Worm (Caenorhabditis elegans) whole organism, early embryonic: Measurements from ENCODE around the gene fbxb-118.
A peak's percentile ranks its signal among the peaks of the same experiment; 100 is the strongest.

Experiments
- B0310.2 ChIP-seq: sonication (generic microtip); optimal IDR thresholded peaks from 2 replicates; lab custom pipeline; 2016; ENCODE audit warnings: mild to moderate bottlenecking, missing genetic modification characterization, missing compliant biosample characterization
- F13C5.2 ChIP-seq: sonication (generic microtip); optimal IDR thresholded peaks from 2 replicates; lab custom pipeline; 2017; ENCODE audit warnings: mild to moderate bottlenecking, missing genetic modification characterization, inconsistent platforms, missing compliant biosample characterization
- aly-1 ChIP-seq: sonication (generic microtip); optimal IDR thresholded peaks from 2 replicates; lab custom pipeline; 2016; ENCODE audit warnings: missing genetic modification characterization, missing compliant biosample characterization
- ama-1 ChIP-seq: fragments of 150-350 bp; optimal IDR thresholded peaks from 2 replicates; lab custom pipeline; 2014
- ceh-13 ChIP-seq: fragments of 200-800 bp; sonication (Bioruptor generic); optimal IDR thresholded peaks from 2 replicates; lab custom pipeline; 2018; ENCODE audit warnings: mild to moderate bottlenecking, missing genetic modification characterization, missing compliant biosample characterization
- ceh-36 ChIP-seq: sonication (generic microtip); optimal IDR thresholded peaks from 2 replicates; lab custom pipeline; 2016; ENCODE audit warnings: missing genetic modification characterization, inconsistent platforms, missing compliant biosample characterization
- ets-7 ChIP-seq: sonication (generic microtip); optimal IDR thresholded peaks from 2 replicates; lab custom pipeline; 2016; ENCODE audit warnings: missing genotype, missing genetic modification characterization, missing compliant biosample characterization
- flt-1 ChIP-seq: fragments of 200-800 bp; sonication (Bioruptor generic); IDR thresholded peaks from 2 replicates; pipeline ENCODE4 v1.3.6; 2022; ENCODE audit warnings: missing genetic modification characterization, missing compliant biosample characterization
- hmbx-1 ChIP-seq: sonication (generic microtip); optimal IDR thresholded peaks from 2 replicates; lab custom pipeline; 2016; ENCODE audit warnings: mild to moderate bottlenecking, missing genetic modification characterization, missing compliant biosample characterization
- hmg-4 ChIP-seq: fragments of 200-800 bp; sonication (Bioruptor generic); optimal IDR thresholded peaks from 2 replicates; lab custom pipeline; 2018; ENCODE audit warnings: mild to moderate bottlenecking, missing genetic modification characterization, missing compliant biosample characterization
- hnd-1 ChIP-seq: sonication (generic microtip); optimal IDR thresholded peaks from 2 replicates; lab custom pipeline; 2016; ENCODE audit warnings: missing genetic modification characterization, missing compliant biosample characterization
- pes-1 ChIP-seq: fragments of 200-800 bp; sonication (Bioruptor generic); IDR thresholded peaks from 2 replicates; pipeline ENCODE4 v1.3.6; 2022; ENCODE audit warnings: missing genetic modification reagents, missing genetic modification characterization, missing compliant biosample characterization
- scrt-1 ChIP-seq: fragments of 200-800 bp; sonication (Bioruptor generic); IDR thresholded peaks from 2 replicates; pipeline ENCODE4 v1.3.6; 2022; ENCODE audit warnings: missing genetic modification characterization, missing compliant biosample characterization
- sea-1 ChIP-seq: fragments of 200-800 bp; sonication (Bioruptor generic); conservative IDR thresholded peaks from 2 replicates; pipeline ENCODE4 v1.3.6; 2022; ENCODE audit warnings: missing genetic modification characterization, missing compliant biosample characterization
- tbx-11 ChIP-seq: fragments of 200-800 bp; sonication (Bioruptor generic); IDR thresholded peaks from 2 replicates; pipeline ENCODE4 v1.3.6; 2022; ENCODE audit warnings: missing genetic modification characterization, missing compliant biosample characterization
- tbx-37 ChIP-seq: fragments of 200-800 bp; sonication (Bioruptor generic); conservative IDR thresholded peaks from 2 replicates; pipeline ENCODE4 v1.3.6; 2022; ENCODE audit warnings: missing genetic modification reagents, missing genetic modification characterization, missing compliant biosample characterization
- tra-4 ChIP-seq: sonication (generic microtip); optimal IDR thresholded peaks from 2 replicates; lab custom pipeline; 2017; ENCODE audit warnings: missing genetic modification characterization, missing compliant biosample characterization

Gene fbxb-118

DNA sequence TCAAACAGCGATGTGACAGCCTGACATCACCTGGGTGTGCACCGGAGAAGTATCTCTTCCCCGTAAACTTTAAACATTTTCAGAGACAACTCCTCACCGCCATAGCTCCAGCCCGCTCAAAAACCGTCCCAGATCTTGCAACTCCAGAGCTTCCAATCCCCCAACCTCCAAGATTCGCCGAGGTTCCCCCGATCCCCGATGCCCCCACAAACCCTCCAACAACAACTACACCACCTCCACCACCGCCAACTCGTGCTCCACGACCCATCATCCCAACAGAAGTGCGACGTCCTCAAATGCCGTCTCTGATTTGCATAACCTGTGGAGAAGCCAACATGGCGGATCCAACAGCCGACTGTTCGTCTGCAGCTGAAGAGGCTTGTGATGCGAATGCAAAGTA, 7.2 kb upstream of the fbxb-118 start:
- TF ChIP-seq sea-1 (GFP tag; lab: Robert Waterston, UW) (no peak), ceh-13 (GFP tag; lab: Kevin White, UChicago) (no peak)

DNA sequence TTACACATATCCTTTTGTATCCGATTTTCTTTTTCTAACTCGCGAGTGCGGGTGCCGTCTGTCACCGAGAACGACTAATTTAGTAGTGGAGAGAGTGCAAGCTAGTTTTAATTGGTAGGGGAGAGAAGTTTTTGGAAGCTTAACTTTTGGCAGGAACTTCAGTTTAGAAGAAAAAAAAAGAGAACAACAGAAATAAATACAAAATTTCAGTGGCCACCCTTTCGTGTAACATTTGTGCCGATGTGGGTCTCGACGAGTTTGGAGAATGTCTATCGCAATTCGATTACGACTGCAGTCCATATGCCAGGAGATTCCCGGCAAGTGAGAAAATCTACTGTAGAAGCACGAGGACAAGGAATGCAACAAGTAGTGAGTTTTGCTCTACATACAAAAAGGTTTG, 4.2 kb upstream of the fbxb-118 start:
- TF ChIP-seq pes-1 = no peak

DNA sequence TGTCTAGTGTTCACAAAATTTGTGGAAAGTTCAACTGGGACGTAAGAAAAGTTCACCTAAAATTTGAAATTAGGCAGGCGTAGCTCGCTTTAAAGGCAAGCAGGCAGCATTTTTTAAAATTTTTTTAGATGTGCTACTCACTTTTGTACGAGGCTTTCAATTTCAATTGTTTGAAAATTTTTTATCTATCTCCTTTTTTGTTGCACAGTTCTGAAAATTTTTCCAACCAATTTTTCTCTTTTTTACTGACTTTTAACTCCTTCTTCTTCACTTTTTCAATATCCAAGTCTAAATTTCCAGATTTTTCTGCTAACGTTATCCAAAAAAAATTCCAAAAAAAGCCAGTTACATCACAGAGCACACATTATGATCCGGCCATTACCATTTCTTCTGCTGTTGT, 3.4 kb upstream of the fbxb-118 start, which contains the start of gene W06A11.1:
TSS of gene W06A11.1 (plus strand) at position 301 of the 400 bp plus-strand sequence.
- TF ChIP-seq hnd-1 (tag; lab: Kevin White, UChicago) = no peak
- no peak for TF ChIP-seq tbx-37 (GFP tag; lab: Robert Waterston, UW)
- TF ChIP-seq scrt-1 (GFP tag; lab: Robert Waterston, UW) = no peak
- no peak for TF ChIP-seq ets-7
- no peak for TF ChIP-seq aly-1
- TF ChIP-seq hmbx-1 (tag; lab: Kevin White, UChicago) = no peak
- TF ChIP-seq ceh-36 = no peak
- no peak for TF ChIP-seq hmg-4 (GFP tag; lab: Kevin White, UChicago)
- TF ChIP-seq flt-1 (GFP tag; lab: Robert Waterston, UW) = no peak
- no peak for TF ChIP-seq tbx-11 (GFP tag; lab: Robert Waterston, UW)

DNA sequence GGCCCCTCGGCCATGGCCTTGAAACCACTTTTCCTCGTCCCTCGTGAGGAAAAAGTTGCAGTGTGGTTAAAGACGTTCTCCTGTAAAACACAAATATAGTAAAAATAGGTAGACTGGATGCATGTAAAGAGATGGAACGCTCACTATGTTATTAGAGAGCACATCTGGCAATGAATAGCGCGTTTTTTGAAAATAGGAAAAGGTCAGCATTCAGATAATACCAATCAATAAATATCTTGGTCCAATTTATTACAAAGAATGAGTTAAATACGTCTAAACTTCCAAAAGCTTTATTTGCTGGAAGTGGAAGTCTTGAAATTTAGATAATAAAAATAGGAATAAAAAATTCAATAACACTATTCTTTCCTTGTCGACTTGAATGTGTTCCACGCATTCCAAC, 1.4 kb downstream of the fbxb-118 start, which contains the start of gene gadr-4:
TSS of gene gadr-4 (minus strand) at position 101 of the 400 bp plus-strand sequence.
- TF ChIP-seq hmg-4 (GFP tag; lab: Kevin White, UChicago) (no peak), hmbx-1 (tag; lab: Kevin White, UChicago) (no peak), sea-1 (GFP tag; lab: Robert Waterston, UW) (no peak), aly-1 (no peak), B0310.2 (no peak), pes-1 (no peak), scrt-1 (GFP tag; lab: Robert Waterston, UW) (no peak)

DNA sequence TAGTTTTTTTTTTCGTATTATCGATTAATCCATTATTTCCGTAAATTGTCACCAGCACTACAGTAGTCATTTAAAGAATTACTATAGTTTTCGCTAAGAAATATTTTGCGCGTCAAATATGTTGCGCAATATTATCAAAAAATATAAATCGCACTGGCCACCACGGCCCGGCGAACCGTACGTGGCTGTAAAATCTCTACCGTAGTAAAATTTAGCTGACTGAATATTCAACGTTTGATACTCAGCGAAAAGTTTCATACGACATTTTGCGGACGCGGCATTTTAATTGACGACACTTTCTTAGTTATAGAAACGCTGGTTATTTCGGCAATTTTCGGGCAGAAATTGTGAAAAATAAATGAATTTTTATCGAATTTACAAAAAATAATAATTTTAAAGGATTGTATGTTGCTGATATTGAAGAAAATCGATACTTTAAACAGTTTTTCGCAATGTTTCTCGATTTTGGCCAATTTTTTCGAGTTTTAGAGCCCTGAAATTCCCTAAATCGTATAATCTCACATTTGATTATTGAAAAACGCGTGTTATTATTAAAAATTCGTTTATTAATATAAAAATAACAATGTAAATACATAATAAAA, 16.0 kb downstream of the fbxb-118 start:
- TF ChIP-seq pes-1 = peak; percentile 65
- TF ChIP-seq flt-1 (GFP tag; lab: Robert Waterston, UW) = 0 out of 2 replicates have a peak, but pooled peaks have one; percentile 26
- TF ChIP-seq tbx-37 (GFP tag; lab: Robert Waterston, UW) = peak; percentile 56

DNA sequence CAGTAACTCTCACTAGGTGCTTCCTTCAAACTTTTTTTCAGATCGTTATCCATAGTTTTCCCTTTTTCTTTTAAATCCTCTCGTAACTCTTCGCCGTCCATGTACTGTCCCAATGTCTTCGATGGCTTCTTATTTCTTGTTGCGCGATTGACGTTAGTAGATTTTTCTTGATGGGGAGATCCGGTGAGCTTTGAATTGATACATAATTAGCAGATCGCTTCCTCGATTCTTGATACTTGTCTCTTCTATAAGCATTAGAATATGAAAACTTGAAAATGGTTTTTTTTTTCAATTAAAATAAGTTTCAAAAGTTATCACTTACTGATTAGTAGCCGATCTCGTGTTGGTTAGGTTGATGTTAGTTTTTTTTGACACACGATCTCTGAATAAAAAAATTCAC, 18.5 kb downstream of the fbxb-118 start, which contains the start of gene K07D4.2:
TSS of gene K07D4.2 (minus strand) at position 101 of the 400 bp plus-strand sequence.
- TF ChIP-seq tbx-37 (GFP tag; lab: Robert Waterston, UW) (no peak), ets-7 (no peak), aly-1 (no peak), B0310.2 (no peak), sea-1 (GFP tag; lab: Robert Waterston, UW) (no peak), ceh-13 (GFP tag; lab: Kevin White, UChicago) (no peak), ceh-36 (no peak), tbx-11 (GFP tag; lab: Robert Waterston, UW) (no peak), hmg-4 (GFP tag; lab: Kevin White, UChicago) (no peak), F13C5.2 (tag; lab: Kevin White, UChicago) (no peak), pes-1 (no peak)

DNA sequence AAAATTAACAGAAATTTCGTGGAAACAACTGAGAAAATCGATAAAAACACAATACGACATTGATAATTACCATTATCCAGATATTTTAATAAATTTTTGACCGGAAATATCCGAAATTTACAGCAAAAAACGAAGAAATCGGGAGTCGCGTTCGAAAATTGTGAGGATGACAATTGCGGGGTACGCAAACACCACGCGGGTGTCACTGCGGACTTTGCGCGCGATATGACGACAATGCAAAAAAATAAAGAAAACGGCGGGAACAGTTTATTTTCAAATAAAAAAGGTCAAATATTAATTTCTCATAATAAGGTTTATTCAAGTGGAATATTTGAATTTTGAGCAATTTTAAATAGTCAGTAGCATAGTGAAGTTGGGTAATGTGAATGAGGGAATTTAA, 19.5 kb downstream of the fbxb-118 start, which contains the start of gene rpn-11:
TSS of gene rpn-11 (minus strand) at position 198 of the 400 bp plus-strand sequence.
- TF ChIP-seq pes-1 (no peak), B0310.2 (no peak), tra-4 (tag; lab: Kevin White, UChicago) (no peak), F13C5.2 (tag; lab: Kevin White, UChicago) (peak; percentile 30), aly-1 (no peak), ceh-36 (no peak), ama-1 (lab: Kevin White, UChicago) (no peak), ets-7 (no peak), hnd-1 (tag; lab: Kevin White, UChicago) (no peak)

DNA sequence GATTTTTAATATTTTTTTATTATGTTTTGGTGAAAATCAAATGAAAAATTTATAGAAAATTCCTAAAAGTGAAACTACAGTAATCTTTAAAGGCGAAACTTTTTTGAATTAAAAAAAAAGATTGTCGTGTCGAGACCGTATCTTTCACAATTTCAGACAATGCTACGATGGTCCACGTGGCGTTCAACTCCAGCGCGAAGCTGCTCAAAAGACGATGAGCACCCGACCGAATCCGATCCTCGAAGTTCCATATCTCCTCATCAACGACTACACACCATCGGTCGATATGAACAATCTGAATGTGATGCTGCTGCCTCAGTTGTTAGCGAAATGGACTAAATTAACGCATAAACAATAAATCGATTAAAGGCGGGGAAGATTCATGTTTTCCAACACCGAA, 21.2 kb downstream of the fbxb-118 start:
- TF ChIP-seq flt-1 (GFP tag; lab: Robert Waterston, UW) (no peak), pes-1 (no peak), ceh-36 (no peak), F13C5.2 (tag; lab: Kevin White, UChicago) (no peak), ceh-13 (GFP tag; lab: Kevin White, UChicago) (no peak), ets-7 (no peak), sea-1 (GFP tag; lab: Robert Waterston, UW) (no peak), ama-1 (lab: Kevin White, UChicago) (no peak), hnd-1 (tag; lab: Kevin White, UChicago) (no peak), B0310.2 (no peak), scrt-1 (GFP tag; lab: Robert Waterston, UW) (no peak), aly-1 (no peak), tbx-11 (GFP tag; lab: Robert Waterston, UW) (no peak), tbx-37 (GFP tag; lab: Robert Waterston, UW) (no peak), tra-4 (tag; lab: Kevin White, UChicago) (no peak)

DNA sequence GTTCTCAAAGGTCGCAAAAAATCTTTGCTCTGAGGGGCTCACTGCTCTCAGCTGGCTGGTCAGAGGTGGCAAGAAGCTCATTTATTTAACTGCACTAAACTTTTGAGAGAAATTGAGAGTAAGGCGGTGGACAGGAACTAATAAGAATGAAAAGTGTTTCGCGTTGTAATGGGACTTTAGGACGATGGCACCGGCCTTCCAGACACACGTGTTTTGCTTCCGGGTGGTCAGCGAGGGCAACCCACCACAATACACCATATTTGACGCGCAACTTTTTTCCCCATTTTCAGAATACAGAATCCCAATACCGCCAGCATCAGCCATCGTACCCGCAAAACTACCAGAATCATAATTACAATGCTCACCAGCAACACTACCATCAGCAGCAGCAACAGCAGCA, 23.8 kb downstream of the fbxb-118 start:
- TF ChIP-seq ceh-13 (GFP tag; lab: Kevin White, UChicago) = no peak
- no peak for TF ChIP-seq tra-4 (tag; lab: Kevin White, UChicago)
- TF ChIP-seq pes-1 = no peak
- no peak for TF ChIP-seq hnd-1 (tag; lab: Kevin White, UChicago)
- TF ChIP-seq scrt-1 (GFP tag; lab: Robert Waterston, UW) = no peak
- TF ChIP-seq hmbx-1 (tag; lab: Kevin White, UChicago) = no peak
- TF ChIP-seq tbx-11 (GFP tag; lab: Robert Waterston, UW) = no peak
- TF ChIP-seq ceh-36 = no peak
- no peak for TF ChIP-seq F13C5.2 (tag; lab: Kevin White, UChicago)
- no peak for TF ChIP-seq B0310.2
- TF ChIP-seq ets-7 = no peak
- TF ChIP-seq hmg-4 (GFP tag; lab: Kevin White, UChicago) = no peak
- TF ChIP-seq ama-1 (lab: Kevin White, UChicago) = no peak
- TF ChIP-seq tbx-37 (GFP tag; lab: Robert Waterston, UW) = no peak
- TF ChIP-seq flt-1 (GFP tag; lab: Robert Waterston, UW) = no peak
- no peak for TF ChIP-seq aly-1
